Worm (Caenorhabditis elegans) whole organism, L3 larva: ENCODE results near the gene lea-1.

Experiments
- ama-1 ChIP-seq: fragments of 150-350 bp; optimal IDR thresholded peaks from 2 replicates; lab custom pipeline; 2018
- fos-1 ChIP-seq: fragments of 150-350 bp; optimal IDR thresholded peaks from 2 replicates; lab custom pipeline; 2014; ENCODE audit warnings: missing biosample characterization, missing genetic modification characterization
- lsy-12 ChIP-seq: sonication (generic microtip); optimal IDR thresholded peaks from 2 replicates; lab custom pipeline; 2016; ENCODE audit warnings: mild to moderate bottlenecking, missing genetic modification characterization, missing compliant biosample characterization
- nfya-1 ChIP-seq: sonication (generic microtip); optimal IDR thresholded peaks from 2 replicates; lab custom pipeline; 2017; ENCODE audit warnings: missing genetic modification characterization, mild to moderate bottlenecking, missing compliant biosample characterization, antibody characterized with exemption, moderate library complexity; ENCODE audit not compliant: insufficient read depth
- nhr-11 ChIP-seq: fragments of 150-350 bp; optimal IDR thresholded peaks from 2 replicates; lab custom pipeline; 2014; ENCODE audit warnings: missing biosample characterization, missing genetic modification characterization
- nhr-76 ChIP-seq: fragments of 150-350 bp; sonication (generic microtip); optimal IDR thresholded peaks from 5 replicates; lab custom pipeline; 2014; ENCODE audit warnings: missing biosample characterization, missing genetic modification characterization
- pha-4 ChIP-seq: fragments of 150-350 bp; optimal IDR thresholded peaks from 2 replicates; lab custom pipeline; 2014; ENCODE audit warnings: missing biosample characterization, missing genetic modification reagents, missing genetic modification characterization

ce11 chrV:9976138-9976537, 35.6 kb upstream of the lea-1 start, which contains the start of gene unc-41:
- TF ChIP-seq ama-1 (lab: Kevin White, UChicago) (no peak), nfya-1 (no peak), nhr-11 (tag; lab: Kevin White, UChicago) (no peak), pha-4 (no peak), nhr-76 (tag; lab: Kevin White, UChicago) (no peak), lsy-12 (tag; lab: Kevin White, UChicago) (no peak), fos-1 (tag; lab: Kevin White, UChicago) (no peak)
